Fruit fly (Drosophila melanogaster) whole organism, embryonic: ENCODE data around the gene CG16985.

Source experiments
- Antp ChIP-seq: fragments of 200-800 bp; sonication (Bioruptor generic); optimal IDR thresholded peaks from 3 replicates; lab custom pipeline; 2016; ENCODE audit warnings: missing biosample characterization, missing genetic modification characterization
- Atf3 ChIP-seq: fragments of 200-800 bp; sonication (Bioruptor generic); optimal IDR thresholded peaks from 3 replicates; lab custom pipeline; 2016; ENCODE audit warnings: missing biosample characterization, missing genetic modification characterization
- B-H2 ChIP-seq: fragments of 200-800 bp; sonication (Bioruptor generic); optimal IDR thresholded peaks from 2 replicates; lab custom pipeline; 2018; ENCODE audit warnings: missing biosample characterization, mild to moderate bottlenecking, missing genetic modification characterization
- CG10274 ChIP-seq: fragments of 200-800 bp; sonication (Bioruptor generic); optimal IDR thresholded peaks from 3 replicates; lab custom pipeline; 2017; ENCODE audit warnings: missing biosample characterization, mild to moderate bottlenecking, missing genetic modification characterization
- CG10321 ChIP-seq: fragments of 200-800 bp; sonication (Bioruptor generic); IDR thresholded peaks from 2 replicates; pipeline ENCODE4 v1.3.6; 2022; ENCODE audit warnings: missing biosample characterization, missing genetic modification characterization
- CG10565 ChIP-seq: fragments of 200-800 bp; sonication (Bioruptor generic); optimal IDR thresholded peaks from 3 replicates; lab custom pipeline; 2016; ENCODE audit warnings: missing biosample characterization, mild to moderate bottlenecking, missing genetic modification characterization
- CG10979 ChIP-seq: fragments of 200-800 bp; sonication (Bioruptor generic); optimal IDR thresholded peaks from 2 replicates; lab custom pipeline; 2018; ENCODE audit warnings: missing biosample characterization, mild to moderate bottlenecking, missing genetic modification characterization, moderate library complexity
- CG11560 ChIP-seq: fragments of 200-800 bp; sonication (Bioruptor generic); IDR thresholded peaks from 3 replicates; pipeline ENCODE4 v1.3.6; 2022; ENCODE audit warnings: missing biosample characterization, missing genetic modification characterization
- CG12659 ChIP-seq: fragments of 200-800 bp; sonication (Bioruptor generic); optimal IDR thresholded peaks from 3 replicates; lab custom pipeline; 2017; ENCODE audit warnings: mild to moderate bottlenecking, missing biosample characterization, missing genetic modification reagents, missing genetic modification characterization
- CG14710 ChIP-seq: fragments of 200-800 bp; sonication (Bioruptor generic); optimal IDR thresholded peaks from 3 replicates; lab custom pipeline; 2019; ENCODE audit warnings: missing biosample characterization, mild to moderate bottlenecking, missing genetic modification characterization, moderate library complexity
- CG1647 ChIP-seq: fragments of 200-800 bp; sonication (Bioruptor generic); optimal IDR thresholded peaks from 3 replicates; lab custom pipeline; 2016; ENCODE audit warnings: missing biosample characterization, missing genetic modification characterization
- CG16813 ChIP-seq: fragments of 200-800 bp; sonication (Bioruptor generic); IDR thresholded peaks from 3 replicates; pipeline ENCODE4 v1.3.6; 2022; ENCODE audit warnings: missing biosample characterization, missing genetic modification characterization; ENCODE audit not compliant: partially characterized antibody
- CG2712 ChIP-seq: fragments of 200-800 bp; optimal IDR thresholded peaks from 3 replicates; lab custom pipeline; 2019; ENCODE audit warnings: missing biosample characterization, mild to moderate bottlenecking, missing genetic modification characterization, moderate library complexity
- CG3847 ChIP-seq: fragments of 200-800 bp; sonication (Bioruptor generic); IDR thresholded peaks from 2 replicates; pipeline ENCODE4 v1.3.6; 2022; ENCODE audit warnings: missing biosample characterization, missing genetic modification characterization
- CG4854 ChIP-seq: fragments of 200-800 bp; sonication (Bioruptor generic); optimal IDR thresholded peaks from 2 replicates; lab custom pipeline; 2016; ENCODE audit warnings: missing biosample characterization, missing genetic modification characterization, inconsistent platforms
- CG7357 ChIP-seq: fragments of 200-800 bp; sonication (Bioruptor generic); IDR thresholded peaks from 3 replicates; pipeline ENCODE4 v1.3.6; 2022; ENCODE audit warnings: missing biosample characterization, missing genetic modification characterization
- CG7556 ChIP-seq: fragments of 200-800 bp; sonication (Bioruptor generic); optimal IDR thresholded peaks from 2 replicates; lab custom pipeline; 2017; ENCODE audit warnings: missing biosample characterization, mild to moderate bottlenecking, missing genetic modification characterization
- Dip3 ChIP-seq: fragments of 200-800 bp; sonication (Bioruptor generic); optimal IDR thresholded peaks from 3 replicates; lab custom pipeline; 2016; ENCODE audit warnings: missing biosample characterization, missing genetic modification characterization
- HHEX ChIP-seq: fragments of 200-800 bp; sonication (Bioruptor generic); optimal IDR thresholded peaks from 3 replicates; lab custom pipeline; 2017; ENCODE audit warnings: missing biosample characterization, mild to moderate bottlenecking, missing genetic modification characterization, missing genetic modification reagents
- HLH3B ChIP-seq: fragments of 200-800 bp; sonication (Bioruptor generic); IDR thresholded peaks from 2 replicates; pipeline ENCODE4 v1.3.6; 2022; ENCODE audit warnings: missing biosample characterization, missing genetic modification characterization
- Kr ChIP-seq: fragments of 200-800 bp; sonication (Bioruptor generic); optimal IDR thresholded peaks from 2 replicates; lab custom pipeline; 2017; ENCODE audit warnings: missing biosample characterization, mild to moderate bottlenecking, missing genetic modification characterization
- Mad ChIP-seq: fragments of 200-800 bp; sonication (Bioruptor generic); optimal IDR thresholded peaks from 2 replicates; lab custom pipeline; 2016; ENCODE audit warnings: missing biosample characterization, missing genetic modification characterization
- Nf-YB ChIP-seq: fragments of 200-800 bp; sonication (Bioruptor generic); optimal IDR thresholded peaks from 3 replicates; lab custom pipeline; 2019; ENCODE audit warnings: missing biosample characterization, mild to moderate bottlenecking, missing genetic modification characterization, moderate library complexity
- Opbp ChIP-seq: fragments of 200-800 bp; sonication (Bioruptor generic); IDR thresholded peaks from 3 replicates; pipeline ENCODE4 v1.3.6; 2022; ENCODE audit warnings: missing biosample characterization, missing genetic modification characterization; ENCODE audit not compliant: partially characterized antibody
- Sin3A ChIP-seq: fragments of >200 bp; optimal IDR thresholded peaks from 2 replicates; lab custom pipeline; 2018
- Trl ChIP-seq, 3 experiments: fragments of >200 bp in 2 of 3; fragments of 200-800 bp in 1 of 3; sonication (Bioruptor generic) in 1 of 3; optimal IDR thresholded peaks; 2 replicates in 1 of 3; 3 replicates in 2 of 3; lab custom pipeline; 2016 to 2017; ENCODE audit warnings: missing biosample characterization in 1 of 3, missing genetic modification characterization in 1 of 3
- Usf ChIP-seq: fragments of 200-800 bp; sonication (Bioruptor generic); optimal IDR thresholded peaks from 2 replicates; lab custom pipeline; 2017; ENCODE audit warnings: missing genotype, missing biosample characterization, missing genetic modification characterization
- br ChIP-seq: fragments of >200 bp; optimal IDR thresholded peaks from 2 replicates; lab custom pipeline; 2017
- caup ChIP-seq: fragments of 200-800 bp; sonication (Bioruptor generic); optimal IDR thresholded peaks from 3 replicates; lab custom pipeline; 2017; ENCODE audit warnings: missing biosample characterization, mild to moderate bottlenecking, missing genetic modification characterization, moderate library complexity; ENCODE audit not compliant: severe bottlenecking
- cg ChIP-seq: fragments of 200-800 bp; sonication (Bioruptor generic); optimal IDR thresholded peaks from 3 replicates; lab custom pipeline; 2019; ENCODE audit warnings: missing biosample characterization, mild to moderate bottlenecking, missing genetic modification characterization, moderate library complexity
- chm ChIP-seq: fragments of 200-800 bp; sonication (Bioruptor generic); IDR thresholded peaks from 2 replicates; pipeline ENCODE4 v1.3.6; 2022; ENCODE audit warnings: missing biosample characterization, missing genetic modification characterization
- ci ChIP-seq: fragments of 200-800 bp; sonication (Bioruptor generic); IDR thresholded peaks from 3 replicates; pipeline ENCODE4 v1.3.6; 2022; ENCODE audit warnings: missing biosample characterization, missing genetic modification characterization
- fd102C ChIP-seq: fragments of 200-800 bp; sonication (Bioruptor generic); optimal IDR thresholded peaks from 2 replicates; lab custom pipeline; 2018; ENCODE audit warnings: missing biosample characterization, mild to moderate bottlenecking, missing genetic modification characterization, moderate library complexity
- fd3F ChIP-seq: fragments of 200-800 bp; sonication (Bioruptor generic); optimal IDR thresholded peaks from 2 replicates; lab custom pipeline; 2018; ENCODE audit warnings: missing biosample characterization, mild to moderate bottlenecking, missing genetic modification characterization, moderate library complexity
- ind ChIP-seq: fragments of 200-800 bp; sonication (Bioruptor generic); optimal IDR thresholded peaks from 3 replicates; lab custom pipeline; 2016; ENCODE audit warnings: missing biosample characterization, missing genetic modification characterization
- kni ChIP-seq: fragments of 200-800 bp; sonication (Bioruptor generic); optimal IDR thresholded peaks from 3 replicates; lab custom pipeline; 2017; ENCODE audit warnings: mild to moderate bottlenecking, missing biosample characterization, missing genetic modification reagents, missing genetic modification characterization
- knrl ChIP-seq: fragments of 200-800 bp; sonication (Bioruptor generic); IDR thresholded peaks from 3 replicates; pipeline ENCODE4 v1.3.6; 2022; ENCODE audit warnings: missing biosample characterization, missing genetic modification characterization; ENCODE audit not compliant: partially characterized antibody
- lov ChIP-seq, 2 experiments: fragments of 200-800 bp in 1 of 2; fragments of >200 bp in 1 of 2; sonication (Bioruptor generic) in 1 of 2; IDR thresholded peaks in 1 of 2; optimal IDR thresholded peaks in 1 of 2; 2 replicates in 1 of 2; 3 replicates in 1 of 2; pipeline versions ENCODE4 v1.3.6 to Lab custom; 2017 to 2022; ENCODE audit warnings: missing biosample characterization in 1 of 2, missing genetic modification characterization in 1 of 2
- pan ChIP-seq, 4 experiments: fragments of >200 bp in 3 of 4; fragments of 200-800 bp in 1 of 4; sonication (Bioruptor generic) in 1 of 4; optimal IDR thresholded peaks in 3 of 4; IDR thresholded peaks in 1 of 4; 2 replicates each; pipeline versions ENCODE4 v1.3.6 to Lab custom; 2017 to 2022; ENCODE audit warnings: missing biosample characterization in 2 of 4, missing genetic modification characterization in 2 of 4, mixed read lengths in 1 of 4
- pita ChIP-seq: fragments of 200-800 bp; sonication (Bioruptor generic); optimal IDR thresholded peaks from 2 replicates; lab custom pipeline; 2017; ENCODE audit warnings: missing biosample characterization, mild to moderate bottlenecking, missing genetic modification characterization
- pnt ChIP-seq: fragments of 200-800 bp; sonication (Bioruptor generic); optimal IDR thresholded peaks from 3 replicates; lab custom pipeline; 2016; ENCODE audit warnings: missing biosample characterization, missing genetic modification characterization
- prd ChIP-seq, 3 experiments: fragments of >200 bp in 2 of 3; fragments of 200-800 bp in 1 of 3; sonication (Bioruptor generic) in 1 of 3; optimal IDR thresholded peaks in 2 of 3; IDR thresholded peaks in 1 of 3; 2 replicates in 2 of 3; 3 replicates in 1 of 3; pipeline versions ENCODE4 v1.3.6 to Lab custom; 2017 to 2022; ENCODE audit warnings: missing biosample characterization in 1 of 3, missing genetic modification characterization in 1 of 3
- ranshi ChIP-seq: fragments of 200-800 bp; sonication (Bioruptor generic); IDR thresholded peaks from 2 replicates; pipeline ENCODE4 v1.3.6; 2022; ENCODE audit warnings: missing biosample characterization, missing genetic modification characterization
- row ChIP-seq: fragments of 200-800 bp; sonication (Bioruptor generic); IDR thresholded peaks from 3 replicates; pipeline ENCODE4 v1.3.6; 2022; ENCODE audit warnings: missing biosample characterization, missing genetic modification characterization
- run ChIP-seq: fragments of 200-800 bp; sonication (Bioruptor generic); optimal IDR thresholded peaks from 3 replicates; lab custom pipeline; 2018; ENCODE audit warnings: missing biosample characterization, mild to moderate bottlenecking, missing genetic modification characterization
- sc ChIP-seq, 3 experiments: fragments of >200 bp in 2 of 3; fragments of 200-800 bp in 1 of 3; sonication (Bioruptor generic) in 1 of 3; optimal IDR thresholded peaks; 2 replicates in 2 of 3; 3 replicates in 1 of 3; lab custom pipeline; 2017; ENCODE audit warnings: mild to moderate bottlenecking in 1 of 3, missing biosample characterization in 1 of 3, missing genetic modification characterization in 1 of 3, missing genetic modification reagents in 1 of 3
- wek ChIP-seq: fragments of 200-800 bp; sonication (Bioruptor generic); optimal IDR thresholded peaks from 3 replicates; lab custom pipeline; 2018; ENCODE audit warnings: missing biosample characterization, mild to moderate bottlenecking, missing genetic modification characterization, moderate library complexity
- zf30C ChIP-seq: fragments of 200-800 bp; sonication (Bioruptor generic); optimal IDR thresholded peaks from 3 replicates; lab custom pipeline; 2018; ENCODE audit warnings: missing biosample characterization, mild to moderate bottlenecking, missing genetic modification characterization

The CG16985 gene

dm6 chr3L:2571975-2572374, 27.1 kb upstream of the CG16985 start (continued):
- no peak for TF ChIP-seq Sin3A
- TF ChIP-seq zf30C = no peak
- TF ChIP-seq HLH3B (GFP tag; lab: Robert Waterston, UW) = peak; percentile 74
- TF ChIP-seq B-H2 (GFP tag; lab: Kevin White, UChicago) = no peak
- no peak for TF ChIP-seq Dip3 (GFP tag; lab: Kevin White, UChicago)
- TF ChIP-seq CG7357 (GFP tag; lab: Robert Waterston, UW) = no peak
- no peak for TF ChIP-seq fd3F (GFP tag; lab: Kevin White, UChicago)
- TF ChIP-seq Trl (optimal IDR thresholded peaks at IDR 0.05; lab: Kevin White, UChicago) = no peak
- no peak for TF ChIP-seq Trl (GFP tag; optimal IDR thresholded peaks at IDR 0.05; lab: Kevin White, UChicago)
- no peak for TF ChIP-seq CG10979
- TF ChIP-seq CG1647 (GFP tag; lab: Kevin White, UChicago) = peak; percentile 11
- no peak for TF ChIP-seq Usf (GFP tag; lab: Kevin White, UChicago)
- TF ChIP-seq CG12659 (GFP tag; lab: Kevin White, UChicago) = no peak
- no peak for TF ChIP-seq sc (optimal IDR thresholded peaks at IDR 0.05; lab: Kevin White, UChicago)
- no peak for TF ChIP-seq sc (GFP tag; optimal IDR thresholded peaks at IDR 0.05; lab: Kevin White, UChicago)
- no peak for TF ChIP-seq br (lab: Kevin White, UChicago)
- TF ChIP-seq prd (optimal IDR thresholded peaks at IDR 0.05; lab: Kevin White, UChicago) = no peak
- TF ChIP-seq prd (GFP tag; IDR thresholded peaks at IDR 0.05; lab: Robert Waterston, UW) = peak; percentile 57; the same call in 2 of the 3 replicates
- TF ChIP-seq Antp (GFP tag; lab: Kevin White, UChicago) = peak; percentile 24
- TF ChIP-seq row = peak; percentile 47; the same call in 2 of the 3 replicates
- no peak for TF ChIP-seq Nf-YB (GFP tag; lab: Kevin White, UChicago)
- no peak for TF ChIP-seq Atf3 (GFP tag; lab: Kevin White, UChicago)
- TF ChIP-seq CG10274 (GFP tag; lab: Kevin White, UChicago) = no peak
- peak; percentile 62 for TF ChIP-seq ind (GFP tag; lab: Kevin White, UChicago)
- TF ChIP-seq ranshi (GFP tag; lab: Robert Waterston, UW) = peak; percentile 62
- no peak for TF ChIP-seq Kr (GFP tag; lab: Kevin White, UChicago)
- TF ChIP-seq CG16813 (GFP tag; lab: Robert Waterston, UW) = no peak
- no peak for TF ChIP-seq cg (GFP tag; lab: Kevin White, UChicago)
- TF ChIP-seq pan (optimal IDR thresholded peaks at IDR 0.05; lab: Kevin White, UChicago) = no peak
- TF ChIP-seq pan (GFP tag; optimal IDR thresholded peaks at IDR 0.05 in 1 of 2, IDR thresholded peaks at IDR 0.05 in 1 of 2) = peak in 1 of 2 experiments; percentile 64
- no peak for TF ChIP-seq chm
- TF ChIP-seq fd102C (GFP tag; lab: Kevin White, UChicago) = no peak
- no peak for TF ChIP-seq knrl (GFP tag; lab: Robert Waterston, UW)
- no peak for TF ChIP-seq lov (optimal IDR thresholded peaks at IDR 0.05; lab: Kevin White, UChicago)
- TF ChIP-seq lov (GFP tag; IDR thresholded peaks at IDR 0.05; lab: Robert Waterston, UW) = 0 out of 3 replicates have a peak, but pooled peaks have one; percentile 5
- TF ChIP-seq CG7556 = no peak
- TF ChIP-seq wek (GFP tag; lab: Kevin White, UChicago) = no peak
- no peak for TF ChIP-seq Opbp
- TF ChIP-seq CG11560 (tag; lab: Robert Waterston, UW) = no peak
- no peak for TF ChIP-seq pnt (GFP tag; lab: Kevin White, UChicago)
- TF ChIP-seq kni = no peak
- TF ChIP-seq caup (GFP tag; lab: Kevin White, UChicago) = no peak
- TF ChIP-seq ci = 0 out of 3 replicates have a peak, but pooled peaks have one; percentile 41
- TF ChIP-seq CG3847 (GFP tag; lab: Robert Waterston, UW) = no peak
- no peak for TF ChIP-seq pita
- no peak for TF ChIP-seq Mad (GFP tag; lab: Kevin White, UChicago)
- no peak for TF ChIP-seq CG2712 (tag; lab: Kevin White, UChicago)
- peak; percentile 61 for TF ChIP-seq HHEX
- TF ChIP-seq CG14710 (tag; lab: Kevin White, UChicago) = no peak
- TF ChIP-seq CG10321 = no peak
- TF ChIP-seq CG4854 (GFP tag; lab: Kevin White, UChicago) = no peak
- TF ChIP-seq run = no peak
- TF ChIP-seq CG10565 (GFP tag; lab: Kevin White, UChicago) = no peak
